Fruit fly (Drosophila melanogaster) S2 (cell line): ENCODE data around the gene Grasp65.

Experiments
- CG8478 ChIP-seq: fragments of >200 bp; optimal IDR thresholded peaks from 2 replicates; lab custom pipeline; 2018
- CTCF ChIP-seq, 2 experiments: fragments of >200 bp; optimal IDR thresholded peaks; 2 replicates each; lab custom pipeline; 2018

DNA sequence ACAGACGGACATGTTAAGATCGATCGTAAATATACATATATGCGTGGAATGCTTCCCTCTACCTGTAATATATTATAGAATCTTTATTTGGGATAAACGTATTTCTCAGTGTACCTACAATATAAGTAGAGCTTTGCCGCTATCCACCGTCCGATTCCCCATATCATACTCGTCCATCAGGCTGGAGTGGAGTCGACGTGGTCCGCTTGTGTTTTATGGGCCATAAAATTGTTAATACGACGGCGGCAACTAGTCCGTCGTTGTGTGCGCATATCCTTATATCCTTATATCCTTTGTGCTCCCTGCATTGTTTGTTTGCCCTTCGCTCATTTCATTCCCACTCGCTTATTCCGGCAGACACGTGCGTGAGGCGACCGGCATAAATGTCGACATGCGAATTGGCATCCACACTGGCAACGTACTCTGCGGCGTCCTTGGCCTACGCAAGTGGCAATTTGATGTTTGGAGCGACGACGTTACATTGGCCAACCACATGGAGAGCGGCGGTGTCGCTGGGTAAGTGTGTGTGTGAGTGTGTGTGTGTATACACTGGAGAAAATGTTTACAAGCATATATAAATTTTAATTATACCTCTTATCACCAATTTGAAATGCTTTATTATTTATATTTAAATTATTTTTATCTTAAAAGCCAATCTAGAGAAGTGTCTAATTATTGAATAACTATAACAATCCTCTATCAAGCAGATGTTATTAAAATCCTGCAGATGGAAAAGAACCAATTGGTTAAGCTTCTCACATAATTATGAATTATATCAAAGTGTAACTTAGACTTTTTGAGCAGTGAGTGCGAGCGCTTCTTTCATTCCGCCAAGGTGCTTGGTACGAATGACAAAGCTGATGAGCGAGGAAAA, 44.2 kb downstream of the Grasp65 start:
- TF ChIP-seq CG8478 (lab: Kevin White, UChicago) (no peak), CTCF (optimal IDR thresholded peaks at IDR 0.05; lab: Kevin White, UChicago) (no peak)
